Worm (Caenorhabditis elegans): ENCODE results near the gene ddn-2.

Gene ddn-2

DNA sequence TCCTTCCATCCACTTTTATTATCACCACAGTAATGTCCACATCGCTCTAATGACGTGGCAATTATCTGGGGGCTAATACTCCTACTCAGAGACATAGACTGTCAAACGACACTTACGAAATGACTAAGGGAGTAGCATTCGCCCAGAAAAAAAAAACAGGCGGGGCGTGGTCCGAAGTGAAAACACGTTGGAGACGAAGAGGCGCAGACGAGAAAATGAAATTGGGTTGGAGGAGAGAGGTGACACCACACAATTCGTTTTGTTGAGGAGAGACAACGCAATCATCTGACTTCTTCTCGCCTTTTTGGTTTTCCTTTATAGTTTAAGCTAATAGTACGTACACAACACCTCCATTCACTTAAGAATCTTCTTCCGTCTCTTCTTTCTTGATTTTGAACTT lies 30.3 kb downstream of the ddn-2 start:
- peak in 1 of 3 experiments; percentile 25 for TF ChIP-seq elt-3 (tag; optimal IDR thresholded peaks at IDR 0.05)
- no peak for TF ChIP-seq hmg-11 (tag; optimal IDR thresholded peaks at IDR 0.05)
- TF ChIP-seq nhr-25 (tag; optimal IDR thresholded peaks at IDR 0.05) = peak; percentile 24
- peak; percentile 32 for TF ChIP-seq nhr-23 (tag; optimal IDR thresholded peaks at IDR 0.05)

DNA sequence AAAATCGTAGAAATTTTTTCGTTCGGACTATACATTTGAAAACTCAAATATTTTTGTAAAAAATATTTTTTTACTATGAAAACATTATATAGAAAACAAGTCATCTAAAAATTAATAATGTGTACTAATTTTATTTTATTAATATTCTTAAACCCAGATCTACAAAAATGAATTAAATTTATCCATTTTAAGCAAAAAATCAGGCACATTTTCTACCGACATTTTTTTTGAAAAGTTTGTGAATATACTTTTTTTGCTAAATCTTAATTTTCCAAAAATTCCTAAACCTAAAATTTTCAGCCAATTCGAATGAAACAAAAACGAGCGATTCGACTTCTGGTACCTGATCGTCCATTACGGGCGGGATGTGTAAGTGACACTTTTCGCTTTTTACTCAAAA lies 30.9 kb downstream of the ddn-2 start, which contains the start of gene arrd-10:
arrd-10 (plus strand) TSS at position 301 of the 400 bp plus-strand sequence.
- no peak for TF ChIP-seq nhr-28 (tag; optimal IDR thresholded peaks at IDR 0.05)
- TF ChIP-seq fos-1 (tag; optimal IDR thresholded peaks at IDR 0.05) = no peak
- no peak for TF ChIP-seq skn-1 (tag; optimal IDR thresholded peaks at IDR 0.05)
- no peak for TF ChIP-seq nhr-237 (tag; optimal IDR thresholded peaks at IDR 0.05)
- TF ChIP-seq ceh-82 (tag; optimal IDR thresholded peaks at IDR 0.05) = no peak
- TF ChIP-seq ztf-4 (tag; optimal IDR thresholded peaks at IDR 0.05) = no peak
- TF ChIP-seq eor-1 (tag; optimal IDR thresholded peaks at IDR 0.05) = no peak
- TF ChIP-seq hmg-11 (tag; optimal IDR thresholded peaks at IDR 0.05) = no peak
- no peak for TF ChIP-seq ztf-11 (tag; optimal IDR thresholded peaks at IDR 0.05)
- TF ChIP-seq pqm-1 (tag; optimal IDR thresholded peaks at IDR 0.05) = no peak
- no peak for TF ChIP-seq nhr-67 (tag; optimal IDR thresholded peaks at IDR 0.05)
- no peak for TF ChIP-seq egl-5 (tag; optimal IDR thresholded peaks at IDR 0.05)
- TF ChIP-seq lin-15B (tag; optimal IDR thresholded peaks at IDR 0.05) = no peak
- no peak for TF ChIP-seq unc-62 (GFP tag; optimal IDR thresholded peaks at IDR 0.05)
- no peak for TF ChIP-seq ZK546.5 (tag; optimal IDR thresholded peaks at IDR 0.05)

DNA sequence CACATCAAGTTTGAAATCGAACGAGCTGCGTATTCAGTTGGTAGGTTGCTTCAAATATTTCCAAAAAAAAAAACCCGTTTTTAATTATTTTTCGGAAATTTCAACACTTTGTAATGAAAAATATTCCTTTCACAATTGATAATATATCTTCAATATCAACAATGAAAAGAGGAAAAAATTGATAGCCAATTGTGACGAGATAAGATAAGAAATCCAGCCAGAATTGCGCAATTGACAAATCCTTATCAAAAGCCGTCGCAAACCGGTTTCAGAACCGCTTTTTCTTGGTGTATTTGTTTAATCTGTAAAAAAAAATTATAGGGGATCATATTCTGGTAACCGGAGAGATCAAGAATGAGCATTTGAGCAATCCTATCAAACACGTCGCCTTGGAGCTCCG lies 33.6 kb downstream of the ddn-2 start:
- TF ChIP-seq nhr-23 (tag; optimal IDR thresholded peaks at IDR 0.05) = peak; percentile 45
- TF ChIP-seq elt-3 (tag; optimal IDR thresholded peaks at IDR 0.05) = peak; percentile 51 to 85 (median 83)
- no peak for TF ChIP-seq ceh-9 (tag; optimal IDR thresholded peaks at IDR 0.05)
- TF ChIP-seq hmg-11 (tag; optimal IDR thresholded peaks at IDR 0.05) = no peak
- TF ChIP-seq nhr-43 (tag; optimal IDR thresholded peaks at IDR 0.05; ENCODE audit: poor library complexity, severe bottlenecking) = peak; percentile 68
- no peak for TF ChIP-seq tbx-2 (tag; optimal IDR thresholded peaks at IDR 0.05)
- no peak for TF ChIP-seq ztf-4 (tag; optimal IDR thresholded peaks at IDR 0.05)
- TF ChIP-seq R02D3.7 (tag; optimal IDR thresholded peaks at IDR 0.05) = no peak

DNA sequence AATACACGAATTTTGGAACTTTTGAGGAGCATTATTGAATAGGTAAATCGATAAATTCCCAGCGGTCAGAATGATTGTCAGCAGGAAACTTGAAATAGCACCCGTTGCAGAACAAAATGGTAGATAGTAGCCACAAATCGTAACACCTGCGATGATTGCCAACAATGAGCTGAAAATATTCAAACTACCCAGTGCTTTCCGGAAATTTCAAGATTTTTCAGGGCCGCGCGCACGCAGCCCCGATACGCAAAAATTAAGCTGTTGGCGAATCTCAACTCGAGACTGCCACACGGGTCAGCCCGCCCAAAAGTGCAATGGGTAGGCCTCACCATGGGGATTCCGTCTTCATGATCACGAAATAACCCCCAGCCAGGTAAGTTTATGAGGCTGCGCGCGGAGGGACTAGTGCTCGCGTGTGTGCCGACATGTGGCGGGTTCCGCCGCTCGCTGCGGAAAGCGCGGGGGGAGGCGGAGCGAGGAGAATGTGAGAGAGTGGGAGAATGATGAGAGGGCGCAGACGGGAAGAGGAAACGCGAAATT lies 35.8 kb downstream of the ddn-2 start:
- TF ChIP-seq nhr-43 (tag; optimal IDR thresholded peaks at IDR 0.05; ENCODE audit: poor library complexity, severe bottlenecking) (peak; percentile 96), fkh-2 (tag; optimal IDR thresholded peaks at IDR 0.05) (peak; percentile 51), nhr-11 (tag; optimal IDR thresholded peaks at IDR 0.05) (peak; percentile 21), nhr-12 (tag; optimal IDR thresholded peaks at IDR 0.05) (no peak), tbx-2 (tag; optimal IDR thresholded peaks at IDR 0.05) (peak; percentile 94), ceh-82 (tag; optimal IDR thresholded peaks at IDR 0.05) (peak; percentile 89), mdl-1 (tag; optimal IDR thresholded peaks at IDR 0.05) (peak; percentile 20), ZK546.5 (tag; optimal IDR thresholded peaks at IDR 0.05) (no peak), daf-12 (tag; optimal IDR thresholded peaks at IDR 0.05) (peak; percentile 16), nhr-28 (tag; optimal IDR thresholded peaks at IDR 0.05) (peak; percentile 78), nhr-77 (tag; optimal IDR thresholded peaks at IDR 0.05) (peak; percentile 86), unc-39 (tag; optimal IDR thresholded peaks at IDR 0.05) (no peak), ama-1 (optimal IDR thresholded peaks at IDR 0.05) (peak; percentile 100), lin-39 (tag; optimal IDR thresholded peaks at IDR 0.05) (peak; percentile 95), lsy-12 (tag; optimal IDR thresholded peaks at IDR 0.05) (peak; percentile 91), elt-3 (tag; optimal IDR thresholded peaks at IDR 0.05) (peak; percentile 45 to 96 (median 85)), unc-62 (GFP tag; optimal IDR thresholded peaks at IDR 0.05) (peak; percentile 50), fos-1 (tag; optimal IDR thresholded peaks at IDR 0.05) (peak; percentile 17), ztf-11 (tag; optimal IDR thresholded peaks at IDR 0.05) (no peak), ceh-28 (tag; optimal IDR thresholded peaks at IDR 0.05) (peak; percentile 86), snpc-4 (tag; optimal IDR thresholded peaks at IDR 0.05) (peak; percentile 100), mml-1 (tag; optimal IDR thresholded peaks at IDR 0.05) (no peak), jun-1 (tag; optimal IDR thresholded peaks at IDR 0.05) (peak; percentile 95), egl-27 (tag; optimal IDR thresholded peaks at IDR 0.05) (no peak), sea-2 (GFP tag; optimal IDR thresholded peaks at IDR 0.05) (no peak), elt-1 (tag; optimal IDR thresholded peaks at IDR 0.05) (no peak), nhr-23 (tag; optimal IDR thresholded peaks at IDR 0.05) (peak; percentile 88), zag-1 (tag; optimal IDR thresholded peaks at IDR 0.05) (peak; percentile 52), pha-4 (tag; optimal IDR thresholded peaks at IDR 0.05) (peak; percentile 87), nhr-76 (tag; optimal IDR thresholded peaks at IDR 0.05) (peak; percentile 56), nhr-25 (tag; optimal IDR thresholded peaks at IDR 0.05) (peak; percentile 95), pqm-1 (tag; optimal IDR thresholded peaks at IDR 0.05) (peak; percentile 88), egl-5 (tag; optimal IDR thresholded peaks at IDR 0.05) (peak; percentile 39), skn-1 (tag; optimal IDR thresholded peaks at IDR 0.05) (peak; percentile 75), ceh-9 (tag; optimal IDR thresholded peaks at IDR 0.05) (no peak), nhr-67 (tag; optimal IDR thresholded peaks at IDR 0.05) (no peak), fkh-10 (GFP tag; optimal IDR thresholded peaks at IDR 0.05) (no peak), ceh-16 (tag; optimal IDR thresholded peaks at IDR 0.05) (peak; percentile 23), ztf-4 (tag; optimal IDR thresholded peaks at IDR 0.05) (peak; percentile 41), elt-2 (tag; optimal IDR thresholded peaks at IDR 0.05) (peak; percentile 87)

Measured in whole organism, L3 larva.